Comparison of ENCODE assay signal across 3 fruit fly cellular contexts in genomic region chrX:1989981-1990380, dm6.
TF ChIP-seq lines count a peak whose summit lies in the region.

No protein-coding gene starts in this region.

- no peak for TF ChIP-seq CTCF in whole organism, embryonic (GFP tag; optimal IDR thresholded peaks at IDR 0.05; lab: Kevin White, UChicago)

TF ChIP-seq in whole organism, embryonic, 481 proteins besides CTCF, POLR2A, EP300 and RAD21:
- no peak for TF ChIP-seq Camta (GFP tag; optimal IDR thresholded peaks at IDR 0.05; lab: Kevin White, UChicago)
- TF ChIP-seq Med (GFP tag; lab: Kevin White, UChicago): peak; percentile 25
- TF ChIP-seq Eip74EF (GFP tag; optimal IDR thresholded peaks at IDR 0.05; lab: Kevin White, UChicago): peak in 1 of 2 experiments; percentile 58
- peak; percentile 63 for TF ChIP-seq Blimp-1 (GFP tag; optimal IDR thresholded peaks at IDR 0.05; lab: Kevin White, UChicago)
TF ChIP-seq in whole organism, embryonic: peak in this region for 3.

TF ChIP-seq in whole organism, prepupa, 60 proteins besides CTCF, POLR2A, EP300 and RAD21:
- no peak for TF ChIP-seq CG8319 (GFP tag; optimal IDR thresholded peaks at IDR 0.05; lab: Kevin White, UChicago)
- TF ChIP-seq Blimp-1 (GFP tag; optimal IDR thresholded peaks at IDR 0.05; lab: Kevin White, UChicago): peak; percentile 81
- no peak for TF ChIP-seq Sox14 (GFP tag; optimal IDR thresholded peaks at IDR 0.05; lab: Kevin White, UChicago)
- TF ChIP-seq CG3032 (tag; optimal IDR thresholded peaks at IDR 0.05; lab: Kevin White, UChicago): no peak
- no peak for TF ChIP-seq Met (GFP tag; optimal IDR thresholded peaks at IDR 0.05; lab: Kevin White, UChicago)
- TF ChIP-seq CG6854 (GFP tag; optimal IDR thresholded peaks at IDR 0.05; lab: Kevin White, UChicago): peak; percentile 7
- TF ChIP-seq CG31627 (GFP tag; optimal IDR thresholded peaks at IDR 0.05; lab: Kevin White, UChicago): no peak
- TF ChIP-seq Hr4 (GFP tag; optimal IDR thresholded peaks at IDR 0.05; lab: Kevin White, UChicago): no peak
- TF ChIP-seq CG10631 (GFP tag; optimal IDR thresholded peaks at IDR 0.05; lab: Kevin White, UChicago): no peak
- 0 out of 3 replicates have a peak, but pooled peaks have one; percentile 21 for TF ChIP-seq CG6163 (GFP tag; IDR thresholded peaks at IDR 0.05; lab: Robert Waterston, UW)

TF ChIP-seq in whole organism, pupa, 21 proteins besides CTCF, POLR2A, EP300 and RAD21:
- TF ChIP-seq CG9948 (tag; optimal IDR thresholded peaks at IDR 0.05; lab: Kevin White, UChicago) (no peak), CG13204 (GFP tag; optimal IDR thresholded peaks at IDR 0.05; lab: Kevin White, UChicago) (no peak), CG4496 (GFP tag; IDR thresholded peaks at IDR 0.05; lab: Robert Waterston, UW) (peak; percentile 24; the same call in 1 of the 3 replicates), Pif1B (GFP tag; optimal IDR thresholded peaks at IDR 0.05; lab: Kevin White, UChicago) (no peak), CG34367 (tag; optimal IDR thresholded peaks at IDR 0.05; lab: Kevin White, UChicago) (no peak)

Comparison
In these comparisons a context has a peak if more than half of its experiments do, and no peak if none do; other contexts are left out.
1. Of the 7 proteins assayed by ChIP-seq in both whole organism, embryonic and whole organism, prepupa: peak only in whole organism, embryonic: none; only in whole organism, prepupa: CG6854; in both: Blimp-1; in neither: 5.